Fruit fly (Drosophila melanogaster): ENCODE results near the gene CAH9.

dm6 chr3R:27098638-27099037 lies 7.3 kb downstream of the CAH9 start:
- no peak for TF ChIP-seq CG8478 (optimal IDR thresholded peaks at IDR 0.05)
- TF ChIP-seq CTCF (optimal IDR thresholded peaks at IDR 0.05) = peak; percentile 79 to 86
